Worm (Caenorhabditis elegans) whole organism, L3 larva: ENCODE results near the gene math-28.

ENCODE experiments used
- ceh-16 ChIP-seq: sonication (generic microtip); optimal IDR thresholded peaks from 2 replicates; lab custom pipeline; 2017; ENCODE audit warnings: missing biosample characterization, missing genetic modification characterization
- ceh-28 ChIP-seq: fragments of 150-350 bp; optimal IDR thresholded peaks from 2 replicates; lab custom pipeline; 2014; ENCODE audit warnings: missing biosample characterization, missing genetic modification reagents, missing genetic modification characterization
- ceh-9 ChIP-seq: sonication (generic microtip); optimal IDR thresholded peaks from 2 replicates; lab custom pipeline; 2018; ENCODE audit warnings: missing biosample characterization, missing genetic modification characterization
- daf-12 ChIP-seq: fragments of 150-350 bp; optimal IDR thresholded peaks from 2 replicates; lab custom pipeline; 2014; ENCODE audit warnings: missing biosample characterization, missing genetic modification reagents, missing genetic modification characterization
- elt-2 ChIP-seq: sonication (generic microtip); optimal IDR thresholded peaks from 2 replicates; lab custom pipeline; 2016; ENCODE audit warnings: missing genetic modification reagents, mild to moderate bottlenecking, missing genetic modification characterization, missing compliant biosample characterization
- elt-3 ChIP-seq, 3 experiments: fragments of 150-350 bp in 1 of 3; sonication (generic microtip) in 2 of 3; optimal IDR thresholded peaks; 2 replicates in 2 of 3; 4 replicates in 1 of 3; lab custom pipeline; 2014 to 2017; ENCODE audit warnings: missing biosample characterization in 3 of 3, missing genetic modification characterization in 3 of 3
- fkh-10 ChIP-seq: sonication (generic microtip); optimal IDR thresholded peaks from 2 replicates; lab custom pipeline; 2017; ENCODE audit warnings: missing biosample characterization, missing genetic modification reagents, missing genetic modification characterization
- fkh-2 ChIP-seq: fragments of 150-350 bp; optimal IDR thresholded peaks from 2 replicates; lab custom pipeline; 2014; ENCODE audit warnings: missing biosample characterization, missing genetic modification reagents, missing genetic modification characterization
- fos-1 ChIP-seq: fragments of 150-350 bp; optimal IDR thresholded peaks from 2 replicates; lab custom pipeline; 2014; ENCODE audit warnings: missing biosample characterization, missing genetic modification characterization
- hmg-11 ChIP-seq: sonication (generic microtip); optimal IDR thresholded peaks from 2 replicates; lab custom pipeline; 2016; ENCODE audit warnings: missing genetic modification characterization, missing compliant biosample characterization
- lin-39 ChIP-seq: fragments of 150-350 bp; optimal IDR thresholded peaks from 2 replicates; lab custom pipeline; 2018; ENCODE audit warnings: missing biosample characterization, missing genetic modification reagents, missing genetic modification characterization
- mdl-1 ChIP-seq: fragments of 150-350 bp; optimal IDR thresholded peaks from 2 replicates; lab custom pipeline; 2014; ENCODE audit warnings: missing biosample characterization, missing genetic modification characterization
- nfya-1 ChIP-seq: sonication (generic microtip); optimal IDR thresholded peaks from 2 replicates; lab custom pipeline; 2017; ENCODE audit warnings: missing genetic modification characterization, mild to moderate bottlenecking, missing compliant biosample characterization, antibody characterized with exemption, moderate library complexity; ENCODE audit not compliant: insufficient read depth
- pha-4 ChIP-seq: fragments of 150-350 bp; optimal IDR thresholded peaks from 2 replicates; lab custom pipeline; 2014; ENCODE audit warnings: missing biosample characterization, missing genetic modification reagents, missing genetic modification characterization
- pqm-1 ChIP-seq: fragments of 150-350 bp; optimal IDR thresholded peaks from 2 replicates; lab custom pipeline; 2017; ENCODE audit warnings: missing biosample characterization, missing genetic modification characterization, inconsistent platforms
- skn-1 ChIP-seq: fragments of 150-350 bp; optimal IDR thresholded peaks from 2 replicates; lab custom pipeline; 2014; ENCODE audit warnings: missing biosample characterization, missing genetic modification characterization
- snpc-4 ChIP-seq: fragments of 150-350 bp; optimal IDR thresholded peaks from 2 replicates; lab custom pipeline; 2014; ENCODE audit warnings: missing biosample characterization, missing genetic modification characterization
- unc-62 ChIP-seq: fragments of 150-350 bp; sonication (generic microtip); optimal IDR thresholded peaks from 4 replicates; lab custom pipeline; 2014; ENCODE audit warnings: missing biosample characterization, missing genetic modification reagents, missing genetic modification characterization
- zag-1 ChIP-seq: fragments of 150-350 bp; optimal IDR thresholded peaks from 2 replicates; lab custom pipeline; 2014; ENCODE audit warnings: missing biosample characterization, missing genetic modification characterization

The math-28 gene

DNA sequence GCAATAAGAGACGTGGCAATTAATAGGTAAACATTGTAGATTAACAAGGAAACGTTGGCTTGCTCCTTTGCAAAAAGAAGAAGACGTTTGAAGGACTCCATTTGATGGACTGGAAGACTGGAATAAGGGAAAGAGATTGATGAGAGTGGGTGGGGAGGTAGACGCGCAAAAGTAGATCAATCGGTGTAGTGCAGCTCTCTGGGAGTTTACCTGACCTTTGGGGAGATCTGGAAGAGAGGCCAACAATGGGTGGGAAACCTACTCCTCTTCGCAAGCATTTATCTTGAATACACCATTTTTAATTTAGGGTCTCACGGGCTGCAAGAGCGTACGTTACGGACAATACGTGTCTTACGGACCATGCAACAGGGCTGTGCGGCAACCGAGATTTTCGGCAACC lies 43.2 kb downstream of the math-28 start, which contains the start of gene C08F1.12:
Gene C08F1.12, minus strand, starts transcription at position 101 of the 400 bp plus-strand sequence.
- TF ChIP-seq elt-2 (tag; lab: Kevin White, UChicago), result no peak
- TF ChIP-seq fkh-2 (tag; lab: Kevin White, UChicago), result no peak
- TF ChIP-seq unc-62 (GFP tag; lab: Kevin White, UChicago), result no peak
- no peak for TF ChIP-seq snpc-4 (tag; lab: Kevin White, UChicago)
- TF ChIP-seq pha-4 (tag; lab: Kevin White, UChicago), result no peak
- TF ChIP-seq pqm-1 (tag; lab: Kevin White, UChicago), result no peak
- no peak for TF ChIP-seq fkh-10 (GFP tag; lab: Kevin White, UChicago)
- no peak for TF ChIP-seq ceh-28 (tag; lab: Kevin White, UChicago)
- no peak for TF ChIP-seq skn-1 (tag; lab: Kevin White, UChicago)
- no peak for TF ChIP-seq zag-1 (tag; lab: Kevin White, UChicago)

DNA sequence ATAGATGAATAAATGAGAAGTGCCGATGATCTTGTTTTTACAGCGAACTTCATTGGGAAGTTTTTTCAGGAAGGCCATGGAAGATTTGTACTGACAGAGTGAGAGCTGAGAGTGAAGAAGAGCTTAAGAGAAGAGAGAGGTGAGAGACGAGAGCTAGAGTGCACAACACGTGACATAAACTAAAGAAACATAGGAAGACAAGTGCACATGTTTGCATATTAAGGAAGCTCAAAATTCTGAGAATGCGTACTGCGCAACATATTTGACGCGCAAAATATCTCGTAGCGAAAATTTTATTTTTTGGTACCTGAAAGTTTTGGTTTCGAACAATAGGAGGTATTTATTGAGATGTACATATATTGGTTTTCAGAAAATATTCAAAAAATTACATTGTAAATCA lies 45.0 kb downstream of the math-28 start, which contains the start of gene C08F1.8:
Gene C08F1.8, minus strand, starts transcription at position 101 of the 400 bp plus-strand sequence.
- TF ChIP-seq skn-1 (tag; lab: Kevin White, UChicago) (no peak), hmg-11 (tag; lab: Kevin White, UChicago) (no peak), ceh-9 (tag; lab: Kevin White, UChicago) (no peak)

DNA sequence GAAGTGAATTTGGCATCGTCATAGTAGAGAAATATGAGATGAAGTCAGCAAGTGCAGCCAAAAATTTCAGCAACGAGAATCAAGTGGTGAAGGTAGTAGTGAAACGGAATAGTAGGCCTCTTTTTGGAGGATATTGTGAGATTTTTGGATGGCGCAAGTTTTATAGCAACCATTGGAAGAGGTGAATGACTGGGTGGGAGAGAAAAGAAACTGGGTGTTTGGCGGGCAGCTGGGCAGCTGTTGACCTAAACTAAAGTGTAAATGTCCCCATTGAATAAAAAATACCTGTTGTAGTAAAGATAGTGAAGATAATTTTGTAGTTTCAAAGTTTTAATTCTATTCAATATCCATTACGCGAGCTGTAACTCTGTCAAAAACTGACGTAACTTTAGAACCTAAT lies 52.9 kb downstream of the math-28 start:
- no peak for TF ChIP-seq fos-1 (tag; lab: Kevin White, UChicago)
- TF ChIP-seq zag-1 (tag; lab: Kevin White, UChicago), result no peak
- no peak for TF ChIP-seq fkh-10 (GFP tag; lab: Kevin White, UChicago)
- no peak for TF ChIP-seq lin-39
- no peak for TF ChIP-seq nfya-1 (tag; lab: Kevin White, UChicago)
- TF ChIP-seq elt-3 (tag; optimal IDR thresholded peaks at IDR 0.05; lab: Kevin White, UChicago), result no peak
- no peak for TF ChIP-seq ceh-9 (tag; lab: Kevin White, UChicago)
- TF ChIP-seq elt-2 (tag; lab: Kevin White, UChicago), result no peak
- no peak for TF ChIP-seq mdl-1 (tag; lab: Kevin White, UChicago)
- no peak for TF ChIP-seq skn-1 (tag; lab: Kevin White, UChicago)
- TF ChIP-seq ceh-16 (tag; lab: Kevin White, UChicago), result no peak
- TF ChIP-seq ceh-28 (tag; lab: Kevin White, UChicago), result no peak
- TF ChIP-seq daf-12, result no peak
